Fruit fly (Drosophila melanogaster) whole organism, pupa: ENCODE results near the gene POLDIP2.

ENCODE experiments used
- CG14655 ChIP-seq: fragments of 200-800 bp; sonication (Bioruptor generic); optimal IDR thresholded peaks from 3 replicates; lab custom pipeline; 2017; ENCODE audit warnings: mild to moderate bottlenecking, missing biosample characterization, missing genetic modification reagents, missing genetic modification characterization
- CG4496 ChIP-seq: fragments of 200-800 bp; sonication (Bioruptor generic); IDR thresholded peaks from 3 replicates; pipeline ENCODE4 v1.3.6; 2022; ENCODE audit warnings: missing biosample characterization, missing genetic modification characterization
- Pif1B ChIP-seq: fragments of 200-800 bp; sonication (Bioruptor generic); optimal IDR thresholded peaks from 3 replicates; lab custom pipeline; 2016; ENCODE audit warnings: missing biosample characterization, missing genetic modification characterization
- fd96Ca ChIP-seq: fragments of 200-800 bp; sonication (Bioruptor generic); IDR thresholded peaks from 3 replicates; pipeline ENCODE4 v1.3.6; 2022; ENCODE audit warnings: missing biosample characterization, missing genetic modification characterization
- gl ChIP-seq: fragments of 200-800 bp; sonication (Bioruptor generic); optimal IDR thresholded peaks from 2 replicates; lab custom pipeline; 2018; ENCODE audit warnings: missing biosample characterization, mild to moderate bottlenecking, missing genetic modification characterization
- rn ChIP-seq: fragments of 200-800 bp; sonication (Bioruptor generic); IDR thresholded peaks from 2 replicates; pipeline ENCODE4 v1.3.6; 2022; ENCODE audit warnings: missing biosample characterization, missing genetic modification characterization

- TF ChIP-seq fd96Ca, result no peak
- no peak for TF ChIP-seq gl (tag; lab: Kevin White, UChicago)
- no peak for TF ChIP-seq rn (GFP tag; lab: Robert Waterston, UW)
- TF ChIP-seq CG14655 (GFP tag; lab: Kevin White, UChicago), result no peak
- TF ChIP-seq Pif1B (GFP tag; lab: Kevin White, UChicago), result no peak
- no peak for TF ChIP-seq CG4496 (GFP tag; lab: Robert Waterston, UW)
These were observed 4.2 kb upstream of the POLDIP2 start for dm6 chr3R:5463199-5463949.
